Worm (Caenorhabditis elegans): ENCODE data around the gene lsm-7.

The lsm-7 gene

DNA sequence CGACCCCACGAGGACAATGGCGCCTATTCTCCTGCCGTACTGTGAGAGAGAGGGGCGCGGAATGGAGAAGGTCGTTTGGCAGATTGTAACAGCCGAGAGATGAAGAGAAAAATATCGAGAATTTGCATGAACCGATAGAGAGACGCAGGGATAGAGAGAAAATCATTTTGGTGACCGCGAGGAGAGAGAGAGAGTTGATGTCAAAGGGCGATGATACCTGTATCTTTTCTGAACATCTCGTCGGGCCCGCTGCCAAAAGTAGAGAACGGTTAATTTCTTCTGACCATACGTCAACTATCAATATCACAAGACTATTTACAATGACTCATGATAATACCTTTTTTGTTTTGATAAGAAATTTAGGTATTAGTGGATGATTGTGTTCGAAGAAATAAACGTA, 42.7 kb downstream of the lsm-7 start (continued):
- peak; percentile 75 for TF ChIP-seq nhr-21 (tag; optimal IDR thresholded peaks at IDR 0.05)
- TF ChIP-seq ceh-16 (tag; optimal IDR thresholded peaks at IDR 0.05): no peak
- TF ChIP-seq nhr-11 (tag; optimal IDR thresholded peaks at IDR 0.05): no peak
- TF ChIP-seq ztf-1 (GFP tag; conservative IDR thresholded peaks at IDR 0.05): no peak
- TF ChIP-seq sma-9 (GFP tag; optimal IDR thresholded peaks at IDR 0.05): peak; percentile 88
- no peak for TF ChIP-seq sma-9 (tag; optimal IDR thresholded peaks at IDR 0.05)
- TF ChIP-seq nhr-77 (tag; optimal IDR thresholded peaks at IDR 0.05): no peak
- peak; percentile 85 for TF ChIP-seq blmp-1 (tag; optimal IDR thresholded peaks at IDR 0.05; ENCODE audit: insufficient read depth)
- TF ChIP-seq aly-2 (tag; optimal IDR thresholded peaks at IDR 0.05): no peak
- no peak for TF ChIP-seq unc-62 (GFP tag; optimal IDR thresholded peaks at IDR 0.05)
- no peak for TF ChIP-seq dmd-4 (tag; optimal IDR thresholded peaks at IDR 0.05)

DNA sequence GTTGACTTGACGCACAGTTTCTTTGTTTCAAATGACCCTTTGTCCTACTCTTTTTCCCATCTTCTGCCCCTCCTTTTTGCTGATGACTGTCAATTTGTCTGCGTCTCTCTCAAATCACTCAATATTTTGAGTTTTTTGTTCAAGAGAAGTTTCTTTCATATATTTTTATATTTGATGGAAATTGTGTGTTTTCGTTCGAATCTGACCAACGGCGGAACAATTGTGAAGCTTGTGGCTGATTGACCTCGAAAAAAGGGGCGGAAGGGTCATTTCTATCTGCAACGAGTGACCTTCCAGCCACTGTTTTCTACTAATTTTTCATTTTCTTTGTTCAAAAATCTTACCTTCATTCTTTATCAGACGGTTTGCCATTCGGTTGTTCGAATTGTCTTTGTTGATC, 45.3 kb downstream of the lsm-7 start:
- TF ChIP-seq nhr-23 (tag; optimal IDR thresholded peaks at IDR 0.05) (no peak), nhr-25 (tag; optimal IDR thresholded peaks at IDR 0.05) (peak; percentile 85), aly-2 (tag; optimal IDR thresholded peaks at IDR 0.05) (no peak)

DNA sequence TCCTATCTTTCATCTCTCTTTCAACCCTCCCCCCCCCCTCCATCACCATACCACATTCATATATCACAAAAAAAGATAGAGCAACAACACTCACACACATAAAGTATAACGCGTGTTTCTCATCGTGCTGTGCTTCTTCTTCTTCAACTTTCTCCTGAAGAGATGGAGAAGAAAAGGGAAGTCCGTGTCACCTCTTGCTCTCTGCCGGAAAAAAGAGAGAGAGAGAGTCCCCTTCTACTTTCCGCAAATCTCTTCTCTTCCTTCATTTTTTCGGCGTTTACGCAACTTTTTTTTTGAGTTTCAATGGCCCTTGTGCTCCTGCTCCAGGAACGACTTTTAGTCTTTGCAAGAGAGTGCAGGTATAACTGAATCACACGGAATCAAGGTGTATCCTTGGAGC, 46.4 kb downstream of the lsm-7 start:
- TF ChIP-seq nhr-25 (tag; optimal IDR thresholded peaks at IDR 0.05) (no peak), ztf-1 (GFP tag; conservative IDR thresholded peaks at IDR 0.05) (no peak), lsy-2 (tag; optimal IDR thresholded peaks at IDR 0.05) (peak in 1 of 2 experiments; percentile 59), unc-55 (GFP tag; optimal IDR thresholded peaks at IDR 0.05) (peak; percentile 13), F13H6.1 (tag; optimal IDR thresholded peaks at IDR 0.05) (peak; percentile 75), nhr-129 (tag; optimal IDR thresholded peaks at IDR 0.05) (peak; percentile 66), sma-9 (GFP tag; optimal IDR thresholded peaks at IDR 0.05) (peak; percentile 16), sma-9 (tag; optimal IDR thresholded peaks at IDR 0.05) (no peak), C34F6.9 (tag; optimal IDR thresholded peaks at IDR 0.05) (peak; percentile 49)

DNA sequence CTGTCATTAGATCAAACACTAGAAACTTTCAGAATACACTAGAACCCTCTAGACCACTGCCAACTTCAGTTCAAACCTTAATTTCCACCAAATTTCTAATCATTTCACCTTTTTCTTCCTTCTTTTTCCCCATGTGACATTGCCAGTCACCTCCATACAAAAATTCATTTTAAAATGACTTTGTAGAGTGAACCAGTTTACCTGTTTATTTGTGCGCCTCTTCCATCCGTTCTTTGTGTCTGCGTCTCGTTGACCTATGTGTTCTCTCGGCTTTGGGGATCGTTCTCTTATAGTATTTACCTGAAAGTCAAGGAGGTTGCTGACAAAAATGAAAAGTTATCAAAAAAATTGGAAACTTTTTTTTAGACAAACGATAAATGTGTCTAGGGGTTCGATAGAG, 47.3 kb downstream of the lsm-7 start:
- TF ChIP-seq nhr-77 (tag; optimal IDR thresholded peaks at IDR 0.05) (no peak), sem-4 (tag; optimal IDR thresholded peaks at IDR 0.05) (no peak), Y55F3AM.14 (GFP tag; optimal IDR thresholded peaks at IDR 0.05) (no peak), nhr-25 (tag; optimal IDR thresholded peaks at IDR 0.05) (peak; percentile 24)

DNA sequence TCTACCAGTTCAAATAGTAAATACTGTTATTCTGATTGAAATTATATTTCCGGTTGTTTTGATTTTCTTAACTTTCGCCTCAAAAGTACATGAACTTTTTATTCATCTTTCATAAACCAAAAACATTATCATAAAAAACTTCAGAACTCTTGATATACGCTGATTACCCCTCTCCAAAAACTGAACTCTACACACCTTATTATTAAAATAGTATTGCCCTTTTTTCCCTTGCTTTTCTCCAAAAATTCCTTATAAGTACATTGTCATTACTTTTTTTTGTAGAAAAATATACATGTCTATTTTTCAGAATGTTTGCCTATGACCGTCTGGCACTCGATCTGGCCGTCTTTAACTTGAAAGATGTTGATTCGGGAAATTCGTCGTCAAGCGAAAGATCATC, 48.5 kb downstream of the lsm-7 start, which contains the start of gene Y43E12A.2:
TSS of gene Y43E12A.2 (plus strand) at position 301 of the 400 bp plus-strand sequence.
- TF ChIP-seq sem-4 (tag; optimal IDR thresholded peaks at IDR 0.05): no peak
- TF ChIP-seq nhr-77 (tag; optimal IDR thresholded peaks at IDR 0.05): no peak
- no peak for TF ChIP-seq nhr-21 (tag; optimal IDR thresholded peaks at IDR 0.05)
- TF ChIP-seq ceh-82 (tag; optimal IDR thresholded peaks at IDR 0.05): no peak
- no peak for TF ChIP-seq lin-13 (GFP tag; optimal IDR thresholded peaks at IDR 0.05)

All from whole organism, L2 larva.